Worm (Caenorhabditis elegans): Measurements from ENCODE around the gene R02F11.11.

R02F11.11 gene

DNA sequence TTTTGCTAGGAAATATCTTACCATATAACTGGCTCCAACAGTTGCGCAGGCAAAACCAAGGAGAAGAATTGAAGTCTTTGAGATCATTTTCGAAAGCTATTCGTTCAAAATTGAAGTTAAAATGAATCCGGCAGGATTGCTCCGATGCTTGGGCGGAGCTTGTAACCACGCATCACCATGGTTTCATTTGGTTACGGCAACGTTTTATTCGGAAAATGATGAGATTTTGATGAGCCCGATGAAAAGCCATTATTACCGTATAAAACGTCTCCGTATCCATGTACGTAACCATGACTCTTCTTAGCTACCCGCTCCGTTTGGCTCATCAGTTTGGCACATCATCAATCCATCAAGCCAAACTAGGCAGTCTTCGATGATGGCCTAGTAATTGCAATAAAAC lies 49.5 kb downstream of the R02F11.11 start, which contains the start of gene cwp-1 (continued):
- TF ChIP-seq mes-4 (tag; optimal IDR thresholded peaks at IDR 0.05) (no peak), nhr-27 (tag; optimal IDR thresholded peaks at IDR 0.05) (no peak), madf-8 (GFP tag; conservative IDR thresholded peaks at IDR 0.05) (no peak), lin-35 (GFP tag; optimal IDR thresholded peaks at IDR 0.05) (no peak)

DNA sequence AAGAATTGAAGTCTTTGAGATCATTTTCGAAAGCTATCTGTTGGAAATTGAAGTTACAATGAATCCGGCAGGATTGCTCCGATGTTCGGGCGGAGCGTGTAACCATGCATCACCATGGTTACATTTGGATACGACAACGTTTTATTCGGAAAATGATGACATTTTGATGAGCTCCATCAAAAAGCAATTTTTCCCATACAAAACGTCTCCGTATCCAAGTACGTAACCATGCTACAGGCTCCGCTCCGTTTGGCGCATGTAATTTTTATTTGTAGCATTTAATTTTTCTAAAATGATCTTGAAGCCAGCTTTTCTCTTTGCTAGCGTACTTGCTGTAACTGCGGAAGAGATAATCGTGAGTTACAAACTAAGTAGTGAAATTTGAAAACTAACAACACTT lies 50.9 kb downstream of the R02F11.11 start, which contains the start of the genes cwp-2 and cwp-3:
Gene cwp-2, minus strand, starts transcription at position 101 of the 400 bp plus-strand sequence.
Gene cwp-3, plus strand, starts transcription at position 293 of the 400 bp plus-strand sequence.
- TF ChIP-seq Y95B8A.8 (GFP tag; IDR thresholded peaks at IDR 0.05) (no peak), bed-2 (GFP tag; IDR thresholded peaks at IDR 0.05) (no peak), nfya-2 (GFP tag; IDR thresholded peaks at IDR 0.05) (no peak), snpc-1.1 (tag; optimal IDR thresholded peaks at IDR 0.05; ENCODE audit: insufficient read depth) (no peak), T26A5.8 (tag; optimal IDR thresholded peaks at IDR 0.05) (no peak), B0261.1 (tag; optimal IDR thresholded peaks at IDR 0.05) (no peak)
